Worm (Caenorhabditis elegans) whole organism, early embryonic: ENCODE measurements around the gene srx-97.

Experiments
- B0310.2 ChIP-seq: sonication (generic microtip); optimal IDR thresholded peaks from 2 replicates; lab custom pipeline; 2016; ENCODE audit warnings: mild to moderate bottlenecking, missing genetic modification characterization, missing compliant biosample characterization
- F13C5.2 ChIP-seq: sonication (generic microtip); optimal IDR thresholded peaks from 2 replicates; lab custom pipeline; 2017; ENCODE audit warnings: mild to moderate bottlenecking, missing genetic modification characterization, inconsistent platforms, missing compliant biosample characterization
- aly-1 ChIP-seq: sonication (generic microtip); optimal IDR thresholded peaks from 2 replicates; lab custom pipeline; 2016; ENCODE audit warnings: missing genetic modification characterization, missing compliant biosample characterization
- ama-1 ChIP-seq: fragments of 150-350 bp; optimal IDR thresholded peaks from 2 replicates; lab custom pipeline; 2014
- ceh-13 ChIP-seq: fragments of 200-800 bp; sonication (Bioruptor generic); optimal IDR thresholded peaks from 2 replicates; lab custom pipeline; 2018; ENCODE audit warnings: mild to moderate bottlenecking, missing genetic modification characterization, missing compliant biosample characterization
- ceh-36 ChIP-seq: sonication (generic microtip); optimal IDR thresholded peaks from 2 replicates; lab custom pipeline; 2016; ENCODE audit warnings: missing genetic modification characterization, inconsistent platforms, missing compliant biosample characterization
- ets-7 ChIP-seq: sonication (generic microtip); optimal IDR thresholded peaks from 2 replicates; lab custom pipeline; 2016; ENCODE audit warnings: missing genotype, missing genetic modification characterization, missing compliant biosample characterization
- flt-1 ChIP-seq: fragments of 200-800 bp; sonication (Bioruptor generic); IDR thresholded peaks from 2 replicates; pipeline ENCODE4 v1.3.6; 2022; ENCODE audit warnings: missing genetic modification characterization, missing compliant biosample characterization
- hmbx-1 ChIP-seq: sonication (generic microtip); optimal IDR thresholded peaks from 2 replicates; lab custom pipeline; 2016; ENCODE audit warnings: mild to moderate bottlenecking, missing genetic modification characterization, missing compliant biosample characterization
- hmg-4 ChIP-seq: fragments of 200-800 bp; sonication (Bioruptor generic); optimal IDR thresholded peaks from 2 replicates; lab custom pipeline; 2018; ENCODE audit warnings: mild to moderate bottlenecking, missing genetic modification characterization, missing compliant biosample characterization
- hnd-1 ChIP-seq: sonication (generic microtip); optimal IDR thresholded peaks from 2 replicates; lab custom pipeline; 2016; ENCODE audit warnings: missing genetic modification characterization, missing compliant biosample characterization
- pes-1 ChIP-seq: fragments of 200-800 bp; sonication (Bioruptor generic); IDR thresholded peaks from 2 replicates; pipeline ENCODE4 v1.3.6; 2022; ENCODE audit warnings: missing genetic modification reagents, missing genetic modification characterization, missing compliant biosample characterization
- scrt-1 ChIP-seq: fragments of 200-800 bp; sonication (Bioruptor generic); IDR thresholded peaks from 2 replicates; pipeline ENCODE4 v1.3.6; 2022; ENCODE audit warnings: missing genetic modification characterization, missing compliant biosample characterization
- sea-1 ChIP-seq: fragments of 200-800 bp; sonication (Bioruptor generic); conservative IDR thresholded peaks from 2 replicates; pipeline ENCODE4 v1.3.6; 2022; ENCODE audit warnings: missing genetic modification characterization, missing compliant biosample characterization
- tbx-11 ChIP-seq: fragments of 200-800 bp; sonication (Bioruptor generic); IDR thresholded peaks from 2 replicates; pipeline ENCODE4 v1.3.6; 2022; ENCODE audit warnings: missing genetic modification characterization, missing compliant biosample characterization
- tbx-37 ChIP-seq: fragments of 200-800 bp; sonication (Bioruptor generic); conservative IDR thresholded peaks from 2 replicates; pipeline ENCODE4 v1.3.6; 2022; ENCODE audit warnings: missing genetic modification reagents, missing genetic modification characterization, missing compliant biosample characterization
- tra-4 ChIP-seq: sonication (generic microtip); optimal IDR thresholded peaks from 2 replicates; lab custom pipeline; 2017; ENCODE audit warnings: missing genetic modification characterization, missing compliant biosample characterization

The srx-97 gene

DNA sequence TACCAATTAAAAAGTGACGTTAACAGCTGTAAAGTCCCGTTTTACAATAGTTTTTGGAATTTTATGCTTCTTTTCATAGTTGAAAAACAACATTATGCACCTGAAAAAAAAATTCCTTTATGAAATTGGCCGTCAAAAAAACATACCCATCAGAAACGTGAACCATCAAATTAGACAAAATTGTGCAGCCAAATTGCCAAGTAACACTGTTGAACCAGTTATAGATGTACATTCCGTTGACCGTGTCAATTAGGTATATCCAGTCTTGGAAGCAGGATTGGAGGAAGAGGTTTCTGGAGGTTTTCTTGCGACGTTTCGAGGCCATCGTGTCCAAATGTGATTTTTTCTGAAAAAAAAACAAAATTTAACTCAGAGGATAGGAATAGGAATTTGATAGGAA is at the start of gene srx-97:
Gene srx-97, minus strand, starts transcription at position 101 of the 400 bp plus-strand sequence.
- TF ChIP-seq ceh-36 (tag; lab: Kevin White, UChicago), result no peak
- no peak for TF ChIP-seq ets-7
- TF ChIP-seq hmg-4 (GFP tag; lab: Kevin White, UChicago), result no peak
- TF ChIP-seq tbx-11 (GFP tag; lab: Robert Waterston, UW), result no peak
- TF ChIP-seq tra-4 (tag; lab: Kevin White, UChicago), result no peak
- TF ChIP-seq tbx-37, result no peak
- no peak for TF ChIP-seq ceh-13 (GFP tag; lab: Kevin White, UChicago)
- no peak for TF ChIP-seq B0310.2 (tag; lab: Kevin White, UChicago)
- no peak for TF ChIP-seq hnd-1 (tag; lab: Kevin White, UChicago)

DNA sequence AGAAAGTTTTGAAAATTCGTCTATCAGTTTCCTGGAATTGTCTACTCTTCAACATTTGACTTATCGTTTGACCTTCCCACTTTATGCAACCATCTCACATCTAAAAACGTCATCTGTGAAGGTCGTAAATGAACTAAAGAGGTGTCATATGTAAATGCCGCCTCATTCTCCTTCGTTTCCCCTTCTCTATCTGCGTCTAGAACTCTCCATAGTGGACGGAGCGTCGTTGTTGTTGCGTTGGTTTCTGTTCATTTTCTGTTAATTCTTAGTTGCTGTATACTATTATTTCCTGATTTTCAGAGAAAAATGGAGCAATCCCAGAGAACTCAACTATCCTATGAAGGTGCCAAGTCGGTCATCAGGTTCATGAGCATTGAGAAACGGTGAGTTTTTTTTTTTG is 47.7 kb upstream of the srx-97 start, which contains the start of gene fbxc-52:
Gene fbxc-52, plus strand, starts transcription at position 301 of the 400 bp plus-strand sequence.
- TF ChIP-seq aly-1 (tag; lab: Kevin White, UChicago), result no peak
- no peak for TF ChIP-seq ceh-13 (GFP tag; lab: Kevin White, UChicago)
- TF ChIP-seq hmbx-1 (tag; lab: Kevin White, UChicago), result no peak
- TF ChIP-seq ama-1 (lab: Kevin White, UChicago), result no peak
- no peak for TF ChIP-seq hmg-4 (GFP tag; lab: Kevin White, UChicago)
- TF ChIP-seq flt-1 (GFP tag; lab: Robert Waterston, UW), result no peak
- TF ChIP-seq ets-7, result no peak
- TF ChIP-seq F13C5.2 (tag; lab: Kevin White, UChicago), result no peak
- no peak for TF ChIP-seq pes-1 (GFP tag; lab: Robert Waterston, UW)
- no peak for TF ChIP-seq tbx-37
- no peak for TF ChIP-seq sea-1 (GFP tag; lab: Robert Waterston, UW)
- TF ChIP-seq ceh-36 (tag; lab: Kevin White, UChicago), result no peak
- no peak for TF ChIP-seq tra-4 (tag; lab: Kevin White, UChicago)
- no peak for TF ChIP-seq scrt-1 (GFP tag; lab: Robert Waterston, UW)

DNA sequence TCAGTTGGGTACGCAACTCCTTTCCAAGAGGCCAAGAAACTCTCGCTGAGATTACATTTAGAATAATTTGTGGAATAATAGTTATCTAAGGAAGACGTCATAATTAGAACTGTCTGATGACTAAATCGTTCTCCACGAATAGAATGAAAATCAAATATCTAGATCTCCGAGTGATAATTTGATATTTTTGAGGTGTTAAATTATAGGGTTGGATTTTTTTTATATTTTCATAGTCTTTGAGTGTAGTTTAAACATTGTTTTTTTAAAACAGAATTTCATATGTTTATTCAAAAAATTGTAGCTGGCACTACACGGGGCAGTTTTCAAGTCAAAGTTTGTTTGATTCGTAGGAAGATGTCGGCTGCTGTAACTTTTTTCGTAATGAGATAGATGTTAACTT is 47.2 kb upstream of the srx-97 start, which contains the start of gene srh-99:
Gene srh-99, minus strand, starts transcription at position 101 of the 400 bp plus-strand sequence.
- TF ChIP-seq tbx-37 (no peak), hnd-1 (tag; lab: Kevin White, UChicago) (no peak), tra-4 (tag; lab: Kevin White, UChicago) (no peak), flt-1 (GFP tag; lab: Robert Waterston, UW) (no peak), ceh-36 (tag; lab: Kevin White, UChicago) (no peak)

DNA sequence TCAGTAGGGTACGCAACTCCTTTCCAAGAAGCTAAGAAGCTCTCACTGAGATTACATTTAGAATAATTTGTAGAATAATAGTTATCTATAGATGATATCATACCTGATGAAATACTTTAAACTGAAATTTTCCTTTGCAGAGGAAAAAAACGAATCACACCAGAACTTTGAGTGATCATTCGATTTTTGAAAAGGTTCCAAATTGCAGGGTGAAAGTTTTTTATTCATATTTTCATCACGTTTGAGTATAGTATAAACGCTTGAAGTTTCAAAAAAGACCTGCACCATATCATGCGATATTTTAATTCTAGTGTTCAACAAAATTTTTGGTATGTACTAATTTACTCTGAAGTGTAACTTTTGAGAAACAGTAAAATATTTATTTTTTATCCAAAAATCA is 45.4 kb upstream of the srx-97 start, which contains the start of gene srh-100:
Gene srh-100, minus strand, starts transcription at position 101 of the 400 bp plus-strand sequence.
- no peak for TF ChIP-seq tbx-37
- TF ChIP-seq flt-1 (GFP tag; lab: Robert Waterston, UW), result no peak
- TF ChIP-seq hmbx-1 (tag; lab: Kevin White, UChicago), result no peak
- no peak for TF ChIP-seq tbx-11 (GFP tag; lab: Robert Waterston, UW)
- no peak for TF ChIP-seq hmg-4 (GFP tag; lab: Kevin White, UChicago)
- TF ChIP-seq sea-1 (GFP tag; lab: Robert Waterston, UW), result no peak
- TF ChIP-seq tra-4 (tag; lab: Kevin White, UChicago), result no peak

DNA sequence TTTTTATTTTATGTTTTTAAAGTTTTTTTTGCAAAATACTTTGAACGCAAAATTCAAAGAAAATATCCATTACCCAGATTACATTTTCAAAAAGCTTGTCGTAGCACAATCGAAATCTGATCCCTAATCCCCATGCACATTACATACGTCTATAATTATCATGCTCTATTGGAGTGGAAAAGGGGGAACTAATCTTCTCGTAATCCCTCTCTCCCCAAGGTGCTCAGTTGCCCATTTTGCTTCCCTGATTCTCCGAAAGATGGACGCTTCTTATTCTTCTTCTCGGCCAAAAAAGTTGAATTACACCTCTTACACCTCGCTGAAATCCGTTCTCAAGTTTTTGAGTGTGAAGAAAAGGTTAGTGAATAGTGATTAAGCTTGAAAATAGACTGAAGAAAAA is 41.8 kb upstream of the srx-97 start, which contains the start of gene fbxc-53:
Gene fbxc-53, plus strand, starts transcription at position 245 of the 400 bp plus-strand sequence.
- no peak for TF ChIP-seq hmg-4 (GFP tag; lab: Kevin White, UChicago)
- TF ChIP-seq hmbx-1 (tag; lab: Kevin White, UChicago), result no peak
- no peak for TF ChIP-seq ama-1 (lab: Kevin White, UChicago)
- peak; percentile 51 for TF ChIP-seq ceh-36 (tag; lab: Kevin White, UChicago)
- no peak for TF ChIP-seq B0310.2 (tag; lab: Kevin White, UChicago)
- no peak for TF ChIP-seq pes-1 (GFP tag; lab: Robert Waterston, UW)
- no peak for TF ChIP-seq sea-1 (GFP tag; lab: Robert Waterston, UW)
- TF ChIP-seq tbx-37, result no peak

DNA sequence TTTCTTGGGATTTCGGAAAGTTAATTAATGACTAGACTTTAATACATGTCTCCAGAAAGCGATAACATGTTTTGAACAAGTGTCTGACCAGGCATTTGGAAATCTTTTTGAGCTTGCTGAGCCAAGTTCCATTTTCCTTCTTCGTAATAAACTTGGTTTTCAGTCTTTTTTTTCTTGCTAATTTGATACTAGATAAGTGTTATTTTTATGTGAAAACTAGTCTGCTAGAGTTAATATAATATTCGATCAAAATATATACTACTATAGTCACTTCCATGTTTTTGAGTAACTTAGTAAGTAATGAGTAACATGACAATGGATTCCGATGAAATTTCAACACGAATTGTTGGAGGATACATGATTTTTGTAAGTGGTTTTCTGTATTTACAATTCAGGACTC is 40.0 kb upstream of the srx-97 start, which contains the start of gene srx-110:
Gene srx-110, plus strand, starts transcription at position 301 of the 400 bp plus-strand sequence.
- TF ChIP-seq hmg-4 (GFP tag; lab: Kevin White, UChicago), result no peak
- TF ChIP-seq ets-7, result no peak

DNA sequence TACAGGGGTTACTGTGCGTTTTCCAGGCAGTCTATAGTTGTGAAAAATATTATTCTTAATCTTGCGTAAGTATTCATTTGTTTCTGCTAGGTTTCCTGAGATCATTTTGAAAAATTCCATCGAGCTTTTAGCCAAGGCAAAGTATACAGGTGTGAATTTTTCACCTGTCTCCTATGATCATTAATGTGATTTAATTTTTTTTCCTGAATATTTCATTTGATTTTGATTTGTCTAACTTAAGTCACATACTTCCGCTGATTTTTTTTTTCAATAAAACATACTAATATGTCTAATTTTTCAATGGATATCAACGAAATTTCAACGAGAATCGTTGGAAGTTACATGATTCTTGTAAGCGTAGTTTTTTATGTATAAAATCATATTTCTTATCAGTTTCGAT is 36.1 kb upstream of the srx-97 start, which contains the start of gene srx-108:
Gene srx-108, plus strand, starts transcription at position 301 of the 400 bp plus-strand sequence.
- TF ChIP-seq tbx-37 (no peak), tbx-11 (GFP tag; lab: Robert Waterston, UW) (no peak), hmbx-1 (tag; lab: Kevin White, UChicago) (no peak), flt-1 (GFP tag; lab: Robert Waterston, UW) (no peak), ceh-13 (GFP tag; lab: Kevin White, UChicago) (no peak), tra-4 (tag; lab: Kevin White, UChicago) (no peak), pes-1 (GFP tag; lab: Robert Waterston, UW) (no peak), B0310.2 (tag; lab: Kevin White, UChicago) (no peak), sea-1 (GFP tag; lab: Robert Waterston, UW) (no peak), F13C5.2 (tag; lab: Kevin White, UChicago) (no peak), ama-1 (lab: Kevin White, UChicago) (no peak), scrt-1 (GFP tag; lab: Robert Waterston, UW) (no peak), aly-1 (tag; lab: Kevin White, UChicago) (no peak), ceh-36 (tag; lab: Kevin White, UChicago) (no peak)

DNA sequence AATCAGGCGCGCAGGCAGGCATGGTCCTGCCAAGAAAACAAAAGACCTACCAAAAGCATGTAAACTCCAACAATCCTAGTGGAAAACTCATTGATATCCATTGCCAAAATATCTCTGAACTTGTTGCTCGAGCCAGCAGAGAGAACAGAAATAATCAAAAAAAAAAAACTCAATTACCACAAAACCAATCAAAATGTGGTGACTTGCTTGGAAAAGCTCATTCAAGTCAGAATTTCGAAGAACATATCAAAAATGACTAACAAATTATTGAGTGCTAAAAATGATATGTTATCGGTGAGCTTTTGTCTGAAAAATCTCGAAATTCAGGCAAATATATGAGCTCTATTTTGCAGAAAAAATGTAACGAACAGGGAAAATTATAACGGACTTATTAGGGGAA is 32.1 kb upstream of the srx-97 start, which contains the start of gene srx-105:
Gene srx-105, minus strand, starts transcription at position 101 of the 400 bp plus-strand sequence.
- TF ChIP-seq aly-1 (tag; lab: Kevin White, UChicago) (no peak), hmg-4 (GFP tag; lab: Kevin White, UChicago) (no peak), hnd-1 (tag; lab: Kevin White, UChicago) (no peak), ceh-13 (GFP tag; lab: Kevin White, UChicago) (no peak), flt-1 (GFP tag; lab: Robert Waterston, UW) (no peak), pes-1 (GFP tag; lab: Robert Waterston, UW) (no peak), F13C5.2 (tag; lab: Kevin White, UChicago) (no peak), ets-7 (no peak), tra-4 (tag; lab: Kevin White, UChicago) (no peak), B0310.2 (tag; lab: Kevin White, UChicago) (no peak), tbx-11 (GFP tag; lab: Robert Waterston, UW) (no peak), ceh-36 (tag; lab: Kevin White, UChicago) (no peak), sea-1 (GFP tag; lab: Robert Waterston, UW) (no peak), hmbx-1 (tag; lab: Kevin White, UChicago) (no peak), tbx-37 (no peak), scrt-1 (GFP tag; lab: Robert Waterston, UW) (no peak)
